Fruit fly (Drosophila melanogaster): ENCODE measurements around the gene CG32110.

CG32110 gene

dm6 chr3L:12792933-12793448 lies 15.5 kb upstream of the CG32110 start (continued):
- TF ChIP-seq Med (GFP tag), result peak; percentile 70
- TF ChIP-seq Hsf (GFP tag; optimal IDR thresholded peaks at IDR 0.05), result peak; percentile 21
- no peak for TF ChIP-seq klu (GFP tag; IDR thresholded peaks at IDR 0.05)
- TF ChIP-seq bowl (GFP tag; IDR thresholded peaks at IDR 0.05), result no peak
- TF ChIP-seq CG3065 (GFP tag; optimal IDR thresholded peaks at IDR 0.05), result no peak
- TF ChIP-seq CHES-1-like (GFP tag; optimal IDR thresholded peaks at IDR 0.05), result no peak
- TF ChIP-seq CG2120 (GFP tag; optimal IDR thresholded peaks at IDR 0.05), result peak; percentile 73
- no peak for TF ChIP-seq CG6654 (GFP tag; optimal IDR thresholded peaks at IDR 0.05)
- peak; percentile 90 for TF ChIP-seq CG2678 (tag; optimal IDR thresholded peaks at IDR 0.05)
- peak; percentile 55 for TF ChIP-seq corto (GFP tag; optimal IDR thresholded peaks at IDR 0.05)
- peak; percentile 64 for TF ChIP-seq trem (tag; optimal IDR thresholded peaks at IDR 0.05)
- TF ChIP-seq Trl (optimal IDR thresholded peaks at IDR 0.05), result no peak
- no peak for TF ChIP-seq Trl (GFP tag; optimal IDR thresholded peaks at IDR 0.05)
- no peak for TF ChIP-seq wek (GFP tag; optimal IDR thresholded peaks at IDR 0.05)
- no peak for TF ChIP-seq croc (GFP tag; conservative IDR thresholded peaks at IDR 0.05)
- TF ChIP-seq luna (GFP tag; optimal IDR thresholded peaks at IDR 0.05), result no peak
- TF ChIP-seq CG14965 (GFP tag; optimal IDR thresholded peaks at IDR 0.05; ENCODE audit: borderline replicate concordance), result no peak
- TF ChIP-seq bcd (GFP tag; optimal IDR thresholded peaks at IDR 0.05), result peak; percentile 44
- TF ChIP-seq CG10366 (GFP tag; IDR thresholded peaks at IDR 0.05), result no peak
- no peak for TF ChIP-seq btn (GFP tag; optimal IDR thresholded peaks at IDR 0.05)
- TF ChIP-seq ken (GFP tag; IDR thresholded peaks at IDR 0.05), result no peak
- TF ChIP-seq CG7556 (GFP tag; optimal IDR thresholded peaks at IDR 0.05), result peak; percentile 79
- no peak for TF ChIP-seq Side (GFP tag; optimal IDR thresholded peaks at IDR 0.05)
- TF ChIP-seq sug (tag; optimal IDR thresholded peaks at IDR 0.05), result peak; percentile 56
- peak; percentile 42 for TF ChIP-seq CG15073 (GFP tag; optimal IDR thresholded peaks at IDR 0.05)
- peak; percentile 48 for TF ChIP-seq Camta (GFP tag; optimal IDR thresholded peaks at IDR 0.05)
- TF ChIP-seq nmo (GFP tag; optimal IDR thresholded peaks at IDR 0.05), result peak; percentile 7
- peak; percentile 68 for TF ChIP-seq Hmr (GFP tag; optimal IDR thresholded peaks at IDR 0.05)
- peak; percentile 86 for TF ChIP-seq CG15269 (tag; optimal IDR thresholded peaks at IDR 0.05)
- TF ChIP-seq ci (GFP tag; IDR thresholded peaks at IDR 0.05), result no peak
- TF ChIP-seq repo (GFP tag; optimal IDR thresholded peaks at IDR 0.05), result no peak
- TF ChIP-seq twi (tag; optimal IDR thresholded peaks at IDR 0.05), result no peak
- no peak for TF ChIP-seq CG11247 (GFP tag; IDR thresholded peaks at IDR 0.05)
- no peak for TF ChIP-seq CG9215 (GFP tag; IDR thresholded peaks at IDR 0.05)
- no peak for TF ChIP-seq inv (GFP tag; IDR thresholded peaks at IDR 0.05; ENCODE audit: partially characterized antibody)
- TF ChIP-seq CG1603 (tag; optimal IDR thresholded peaks at IDR 0.05), result peak; percentile 1
- no peak for TF ChIP-seq CG13287 (GFP tag; IDR thresholded peaks at IDR 0.05; ENCODE audit: partially characterized antibody)
- TF ChIP-seq nerfin-1 (tag; optimal IDR thresholded peaks at IDR 0.05), result peak; percentile 54
- peak; percentile 76 for TF ChIP-seq Fer3 (tag; optimal IDR thresholded peaks at IDR 0.05)
- no peak for TF ChIP-seq CG12942 (GFP tag; optimal IDR thresholded peaks at IDR 0.05)
- peak; percentile 20 for TF ChIP-seq tin (GFP tag; optimal IDR thresholded peaks at IDR 0.05)
- peak; percentile 86 for TF ChIP-seq gem (tag; optimal IDR thresholded peaks at IDR 0.05)
- TF ChIP-seq CG31388 (GFP tag; optimal IDR thresholded peaks at IDR 0.05), result no peak
- 0 out of 2 replicates have a peak, but pooled peaks have one; percentile 9 for TF ChIP-seq wdn (GFP tag; IDR thresholded peaks at IDR 0.05)
- TF ChIP-seq CG2202 (tag; optimal IDR thresholded peaks at IDR 0.05), result no peak
- no peak for TF ChIP-seq prd (optimal IDR thresholded peaks at IDR 0.05)
- 0 out of 3 replicates have a peak, but pooled peaks have one; percentile 61 for TF ChIP-seq prd (GFP tag; IDR thresholded peaks at IDR 0.05)
- no peak for TF ChIP-seq ewg (GFP tag; optimal IDR thresholded peaks at IDR 0.05)
- no peak for TF ChIP-seq pan (optimal IDR thresholded peaks at IDR 0.05)
- peak in 1 of 2 experiments; percentile 54 for TF ChIP-seq pan (GFP tag; optimal IDR thresholded peaks at IDR 0.05 in 1 of 2, IDR thresholded peaks at IDR 0.05 in 1 of 2)
- TF ChIP-seq hbn (GFP tag; IDR thresholded peaks at IDR 0.05; ENCODE audit: partially characterized antibody), result no peak
- TF ChIP-seq CG3847 (GFP tag; IDR thresholded peaks at IDR 0.05), result peak; percentile 47

Data from whole organism, embryonic.